Worm (Caenorhabditis elegans) whole organism, midembryonic: ENCODE results near the gene nhx-6.

ENCODE experiments used
- T22C8.4 ChIP-seq: fragments of 200-800 bp; sonication (Bioruptor generic); IDR thresholded peaks from 2 replicates; pipeline ENCODE4 v1.3.6; 2022; ENCODE audit warnings: missing genetic modification characterization, missing compliant biosample characterization
- cog-1 ChIP-seq: sonication (generic microtip); optimal IDR thresholded peaks from 2 replicates; lab custom pipeline; 2016; ENCODE audit warnings: missing genetic modification characterization, missing compliant biosample characterization
- flt-1 ChIP-seq: fragments of 200-800 bp; sonication (Bioruptor generic); IDR thresholded peaks from 2 replicates; pipeline ENCODE4 v1.3.6; 2022; ENCODE audit warnings: missing genetic modification characterization, missing compliant biosample characterization
- klf-2 ChIP-seq: fragments of 200-800 bp; sonication (Bioruptor generic); conservative IDR thresholded peaks from 2 replicates; pipeline ENCODE4 v1.3.6; 2022; ENCODE audit warnings: missing genetic modification reagents, missing genetic modification characterization, missing compliant biosample characterization
- med-1 ChIP-seq: sonication (generic microtip); optimal IDR thresholded peaks from 2 replicates; lab custom pipeline; 2017; ENCODE audit warnings: missing genetic modification characterization, mild to moderate bottlenecking, missing compliant biosample characterization, antibody characterized with exemption, missing genetic modification reagents; ENCODE audit not compliant: insufficient read depth
- ref-1 ChIP-seq: fragments of 200-800 bp; sonication (Bioruptor generic); conservative IDR thresholded peaks from 2 replicates; pipeline ENCODE4 v1.3.6; 2022; ENCODE audit warnings: missing genetic modification reagents, missing genetic modification characterization, missing compliant biosample characterization
- tab-1 ChIP-seq: fragments of 200-800 bp; sonication (Bioruptor generic); IDR thresholded peaks from 2 replicates; pipeline ENCODE4 v1.3.6; 2022; ENCODE audit warnings: missing genetic modification characterization, missing compliant biosample characterization
- ztf-23 ChIP-seq: fragments of 200-800 bp; sonication (Bioruptor generic); IDR thresholded peaks from 2 replicates; pipeline ENCODE4 v1.3.6; 2022; ENCODE audit warnings: missing genetic modification reagents, missing genetic modification characterization, missing compliant biosample characterization
- ztf-29 ChIP-seq: fragments of 200-800 bp; sonication (Bioruptor generic); IDR thresholded peaks from 2 replicates; pipeline ENCODE4 v1.3.6; 2022; ENCODE audit warnings: missing genetic modification reagents, missing genetic modification characterization, missing compliant biosample characterization

DNA sequence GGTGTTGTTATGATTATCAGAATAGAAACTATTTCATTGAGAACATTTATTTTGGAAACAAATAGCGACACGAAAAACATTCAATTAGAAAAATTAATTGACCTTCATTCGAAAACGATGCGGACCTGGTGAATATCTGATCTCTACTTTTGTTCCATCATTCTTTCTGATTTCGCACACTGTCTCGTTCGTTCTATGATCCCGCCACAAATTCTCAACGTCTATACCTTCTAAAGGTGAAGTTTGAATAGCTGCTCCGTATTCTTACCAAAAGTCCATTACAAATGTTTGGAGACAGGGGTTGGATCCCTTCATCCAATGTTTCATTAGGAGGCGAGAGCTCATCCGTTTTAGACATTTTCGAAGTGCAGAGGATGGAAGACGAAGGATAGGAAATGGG lies 18.8 kb upstream of the nhx-6 start, which contains the start of gene fbxb-16:
- TF ChIP-seq T22C8.4 (GFP tag; lab: Robert Waterston, UW): no peak
- TF ChIP-seq klf-2: no peak
- TF ChIP-seq med-1 (GFP tag; lab: Kevin White, UChicago): no peak
- TF ChIP-seq ztf-29 (GFP tag; lab: Robert Waterston, UW): no peak
- TF ChIP-seq flt-1 (GFP tag; lab: Robert Waterston, UW): no peak
- no peak for TF ChIP-seq cog-1 (tag; lab: Kevin White, UChicago)
- no peak for TF ChIP-seq ztf-23 (GFP tag; lab: Robert Waterston, UW)
- no peak for TF ChIP-seq tab-1 (GFP tag; lab: Robert Waterston, UW)
- TF ChIP-seq ref-1 (GFP tag; lab: Robert Waterston, UW): no peak
